Worm (Caenorhabditis elegans) whole organism, late embryonic: Measurements from ENCODE around the gene C34C12.6.

Source experiments
- C08G9.2 ChIP-seq: sonication (generic microtip); optimal IDR thresholded peaks from 2 replicates; lab custom pipeline; 2016; ENCODE audit warnings: mild to moderate bottlenecking, missing genetic modification characterization, moderate library complexity, missing compliant biosample characterization
- C38D4.7 ChIP-seq: fragments of 200-800 bp; sonication (Bioruptor generic); optimal IDR thresholded peaks from 2 replicates; lab custom pipeline; 2018; ENCODE audit warnings: mild to moderate bottlenecking, missing genetic modification characterization, moderate library complexity, missing compliant biosample characterization
- F13H6.1 ChIP-seq: sonication (generic microtip); optimal IDR thresholded peaks from 2 replicates; lab custom pipeline; 2016; ENCODE audit warnings: missing genetic modification characterization, missing compliant biosample characterization
- K09A11.1 ChIP-seq: sonication (generic microtip); optimal IDR thresholded peaks from 2 replicates; lab custom pipeline; 2017; ENCODE audit warnings: antibody characterized with exemption, mild to moderate bottlenecking, missing genetic modification characterization, missing compliant biosample characterization; ENCODE audit not compliant: insufficient read depth
- Y22D7AL.16 ChIP-seq: sonication (generic microtip); optimal IDR thresholded peaks from 2 replicates; lab custom pipeline; 2016; ENCODE audit warnings: missing genetic modification characterization, missing compliant biosample characterization
- ceh-14 ChIP-seq: sonication (generic microtip); optimal IDR thresholded peaks from 2 replicates; lab custom pipeline; 2016; ENCODE audit warnings: missing genotype, missing genetic modification characterization, missing compliant biosample characterization
- ceh-18 ChIP-seq: sonication (generic microtip); optimal IDR thresholded peaks from 2 replicates; lab custom pipeline; 2016; ENCODE audit warnings: missing genetic modification characterization, missing compliant biosample characterization
- ceh-19 ChIP-seq: fragments of 200-800 bp; sonication (Bioruptor generic); optimal IDR thresholded peaks from 2 replicates; lab custom pipeline; 2018; ENCODE audit warnings: mild to moderate bottlenecking, missing genetic modification characterization, missing compliant biosample characterization
- ceh-2 ChIP-seq: sonication (generic microtip); optimal IDR thresholded peaks from 2 replicates; lab custom pipeline; 2016; ENCODE audit warnings: missing genotype, missing genetic modification characterization, missing compliant biosample characterization
- ceh-22 ChIP-seq: sonication (generic microtip); optimal IDR thresholded peaks from 2 replicates; lab custom pipeline; 2017; ENCODE audit warnings: missing biosample characterization, missing genetic modification characterization
- ceh-30 ChIP-seq: fragments of 150-350 bp; optimal IDR thresholded peaks from 2 replicates; lab custom pipeline; 2014; ENCODE audit warnings: missing biosample characterization, missing genetic modification characterization
- ceh-31 ChIP-seq: sonication (generic microtip); optimal IDR thresholded peaks from 2 replicates; lab custom pipeline; 2016; ENCODE audit warnings: missing genetic modification characterization, missing compliant biosample characterization
- ceh-34 ChIP-seq: sonication (generic microtip); optimal IDR thresholded peaks from 2 replicates; lab custom pipeline; 2016; ENCODE audit warnings: mild to moderate bottlenecking, missing genetic modification characterization, missing compliant biosample characterization
- ceh-45 ChIP-seq: fragments of 200-800 bp; sonication (Bioruptor generic); IDR thresholded peaks from 2 replicates; pipeline ENCODE4 v1.3.6; 2022; ENCODE audit warnings: missing genetic modification reagents, missing genetic modification characterization, missing compliant biosample characterization
- ceh-48 ChIP-seq: sonication (generic microtip); optimal IDR thresholded peaks from 2 replicates; lab custom pipeline; 2016; ENCODE audit warnings: missing genetic modification characterization, inconsistent platforms, missing compliant biosample characterization
- ceh-6 ChIP-seq: fragments of 200-800 bp; sonication (Bioruptor generic); optimal IDR thresholded peaks from 2 replicates; lab custom pipeline; 2018; ENCODE audit warnings: mild to moderate bottlenecking, missing genetic modification characterization, missing compliant biosample characterization
- che-1 ChIP-seq: sonication (generic microtip); optimal IDR thresholded peaks from 2 replicates; lab custom pipeline; 2016; ENCODE audit warnings: mild to moderate bottlenecking, missing genetic modification characterization, missing compliant biosample characterization
- dmd-4 ChIP-seq: sonication (generic microtip); optimal IDR thresholded peaks from 2 replicates; lab custom pipeline; 2016; ENCODE audit warnings: borderline replicate concordance, missing genetic modification characterization, missing compliant biosample characterization
- elt-2 ChIP-seq: sonication (generic microtip); optimal IDR thresholded peaks from 2 replicates; lab custom pipeline; 2016; ENCODE audit warnings: missing genetic modification reagents, missing genetic modification characterization, missing compliant biosample characterization
- elt-4 ChIP-seq: sonication (generic microtip); optimal IDR thresholded peaks from 2 replicates; lab custom pipeline; 2016; ENCODE audit warnings: missing genetic modification characterization, missing compliant biosample characterization
- ets-4 ChIP-seq: sonication (generic microtip); optimal IDR thresholded peaks from 2 replicates; lab custom pipeline; 2016; ENCODE audit warnings: missing genetic modification characterization, missing compliant biosample characterization
- eyg-1 ChIP-seq: sonication (generic microtip); optimal IDR thresholded peaks from 2 replicates; lab custom pipeline; 2016; ENCODE audit warnings: missing genotype, missing genetic modification characterization, missing compliant biosample characterization
- fax-1 ChIP-seq: sonication (generic microtip); optimal IDR thresholded peaks from 2 replicates; lab custom pipeline; 2016; ENCODE audit warnings: missing genotype, missing genetic modification characterization, missing compliant biosample characterization
- fkh-6 ChIP-seq: sonication (generic microtip); optimal IDR thresholded peaks from 2 replicates; lab custom pipeline; 2016; ENCODE audit warnings: missing genetic modification characterization, missing compliant biosample characterization
- hlh-30 ChIP-seq: sonication (generic microtip); optimal IDR thresholded peaks from 2 replicates; lab custom pipeline; 2017; ENCODE audit warnings: antibody characterized with exemption, missing genetic modification characterization, missing compliant biosample characterization; ENCODE audit not compliant: insufficient read depth
- hlh-6 ChIP-seq: sonication (generic microtip); optimal IDR thresholded peaks from 2 replicates; lab custom pipeline; 2016; ENCODE audit warnings: missing genotype, missing genetic modification characterization, missing compliant biosample characterization
- hlh-8 ChIP-seq: sonication (generic microtip); optimal IDR thresholded peaks from 2 replicates; lab custom pipeline; 2016; ENCODE audit warnings: missing genotype, missing genetic modification characterization, missing compliant biosample characterization
- lim-6 ChIP-seq: sonication (generic microtip); optimal IDR thresholded peaks from 2 replicates; lab custom pipeline; 2016; ENCODE audit warnings: missing genetic modification characterization, missing compliant biosample characterization
- madf-2 ChIP-seq: sonication (generic microtip); optimal IDR thresholded peaks from 2 replicates; lab custom pipeline; 2017; ENCODE audit warnings: missing genetic modification characterization, missing compliant biosample characterization
- nfya-1 ChIP-seq: sonication (generic microtip); optimal IDR thresholded peaks from 2 replicates; lab custom pipeline; 2017; ENCODE audit warnings: missing genetic modification characterization, mild to moderate bottlenecking, missing compliant biosample characterization, antibody characterized with exemption, moderate library complexity
- nhr-11 ChIP-seq: fragments of 150-350 bp; optimal IDR thresholded peaks from 2 replicates; lab custom pipeline; 2014; ENCODE audit warnings: missing biosample characterization, missing genetic modification characterization
- nhr-232 ChIP-seq: sonication (generic microtip); optimal IDR thresholded peaks from 2 replicates; lab custom pipeline; 2016; ENCODE audit warnings: missing genetic modification characterization, missing compliant biosample characterization
- pat-9 ChIP-seq: fragments of 200-800 bp; sonication (Bioruptor generic); optimal IDR thresholded peaks from 2 replicates; lab custom pipeline; 2018; ENCODE audit warnings: mild to moderate bottlenecking, missing genetic modification characterization, moderate library complexity, missing compliant biosample characterization
- pha-2 ChIP-seq: sonication (generic microtip); optimal IDR thresholded peaks from 2 replicates; lab custom pipeline; 2017; ENCODE audit warnings: mild to moderate bottlenecking, missing genetic modification characterization, missing compliant biosample characterization
- pha-4 ChIP-seq: fragments of 150-350 bp; optimal IDR thresholded peaks from 2 replicates; lab custom pipeline; 2018; ENCODE audit warnings: missing biosample characterization, missing genetic modification reagents, missing genetic modification characterization
- ref-2 ChIP-seq: sonication (generic microtip); optimal IDR thresholded peaks from 2 replicates; lab custom pipeline; 2016; ENCODE audit warnings: missing genetic modification characterization, missing compliant biosample characterization
- rnt-1 ChIP-seq: sonication (generic microtip); optimal IDR thresholded peaks from 2 replicates; lab custom pipeline; 2016; ENCODE audit warnings: missing genetic modification characterization, missing compliant biosample characterization
- sdc-2 ChIP-seq: sonication (generic microtip); optimal IDR thresholded peaks from 2 replicates; lab custom pipeline; 2016; ENCODE audit warnings: missing genotype, missing genetic modification characterization, missing compliant biosample characterization
- sox-2 ChIP-seq: fragments of 200-800 bp; sonication (Bioruptor generic); IDR thresholded peaks from 2 replicates; pipeline ENCODE4 v1.3.6; 2022; ENCODE audit warnings: missing genetic modification reagents, missing genetic modification characterization, missing compliant biosample characterization
- sox-4 ChIP-seq: sonication (generic microtip); optimal IDR thresholded peaks from 2 replicates; lab custom pipeline; 2017; ENCODE audit warnings: mild to moderate bottlenecking, missing genetic modification characterization, inconsistent platforms, missing compliant biosample characterization
- syd-9 ChIP-seq: sonication (generic microtip); optimal IDR thresholded peaks from 2 replicates; lab custom pipeline; 2016; ENCODE audit warnings: mild to moderate bottlenecking, missing genetic modification characterization, moderate library complexity, missing compliant biosample characterization
- tbx-2 ChIP-seq: sonication (generic microtip); optimal IDR thresholded peaks from 2 replicates; lab custom pipeline; 2016; ENCODE audit warnings: missing genetic modification characterization, missing compliant biosample characterization
- ttx-3 ChIP-seq: sonication (generic microtip); optimal IDR thresholded peaks from 2 replicates; lab custom pipeline; 2016; ENCODE audit warnings: missing genetic modification reagents, missing genetic modification characterization, missing compliant biosample characterization
- unc-42 ChIP-seq: sonication (generic microtip); optimal IDR thresholded peaks from 2 replicates; lab custom pipeline; 2016; ENCODE audit warnings: missing genotype, missing genetic modification characterization, missing compliant biosample characterization
- unc-55 ChIP-seq: sonication (generic microtip); optimal IDR thresholded peaks from 2 replicates; lab custom pipeline; 2017; ENCODE audit warnings: missing biosample characterization, missing genetic modification reagents, missing genetic modification characterization

The C34C12.6 gene

DNA sequence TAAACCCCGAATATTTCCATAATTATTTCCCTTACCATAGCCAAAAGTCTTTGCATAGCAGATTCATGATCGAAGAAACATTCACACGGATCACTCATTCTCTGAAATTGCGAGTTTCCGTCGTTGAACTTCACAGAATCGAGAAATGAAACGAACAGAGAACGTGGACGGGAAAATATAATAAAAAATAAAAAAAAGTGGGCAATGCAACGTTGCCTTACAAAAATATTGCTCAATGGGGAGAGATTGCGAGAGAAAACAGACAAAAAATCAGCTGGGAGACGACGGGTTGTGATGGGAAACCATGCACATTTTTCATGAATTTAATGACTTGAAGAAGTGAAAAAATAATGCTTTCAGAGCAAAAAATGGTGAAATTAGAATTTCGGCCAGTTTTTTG lies 12.7 kb upstream of the C34C12.6 start, which contains the start of gene smim-14:
Gene smim-14 (minus strand): TSS at position 101 of the 400 bp plus-strand sequence.
- TF ChIP-seq pha-4 = no peak
- no peak for TF ChIP-seq ttx-3 (tag; lab: Kevin White, UChicago)
- TF ChIP-seq syd-9 (tag; lab: Kevin White, UChicago) = no peak
- no peak for TF ChIP-seq eyg-1 (tag; lab: Kevin White, UChicago)
- no peak for TF ChIP-seq ceh-30 (tag; lab: Kevin White, UChicago)
- TF ChIP-seq dmd-4 = no peak

DNA sequence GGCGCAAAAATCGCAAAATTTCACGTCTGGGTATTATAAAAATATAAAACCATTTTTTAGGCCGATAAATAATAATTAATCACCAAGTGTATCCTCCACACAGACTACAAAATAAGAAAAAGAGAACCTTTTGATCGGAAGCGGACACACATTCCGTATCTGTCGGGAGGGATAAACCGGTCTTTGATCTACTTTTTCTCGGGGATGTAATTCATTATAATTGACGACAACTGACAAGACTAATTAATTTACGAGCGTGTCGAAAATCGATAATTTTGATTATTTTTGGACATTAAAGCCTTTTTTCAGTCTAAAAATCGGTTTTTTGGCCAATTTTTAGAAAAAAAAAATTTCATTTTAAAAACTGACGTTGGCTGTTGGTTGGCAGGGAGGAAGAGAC lies 12.0 kb upstream of the C34C12.6 start:
- TF ChIP-seq lim-6 (tag; lab: Kevin White, UChicago) = no peak
- no peak for TF ChIP-seq unc-42 (tag; lab: Kevin White, UChicago)
- peak; percentile 80 for TF ChIP-seq unc-55 (GFP tag; lab: Kevin White, UChicago)
- no peak for TF ChIP-seq syd-9 (tag; lab: Kevin White, UChicago)
- no peak for TF ChIP-seq ceh-48 (tag; lab: Kevin White, UChicago)
- TF ChIP-seq, all 69 proteins: peak for 1

DNA sequence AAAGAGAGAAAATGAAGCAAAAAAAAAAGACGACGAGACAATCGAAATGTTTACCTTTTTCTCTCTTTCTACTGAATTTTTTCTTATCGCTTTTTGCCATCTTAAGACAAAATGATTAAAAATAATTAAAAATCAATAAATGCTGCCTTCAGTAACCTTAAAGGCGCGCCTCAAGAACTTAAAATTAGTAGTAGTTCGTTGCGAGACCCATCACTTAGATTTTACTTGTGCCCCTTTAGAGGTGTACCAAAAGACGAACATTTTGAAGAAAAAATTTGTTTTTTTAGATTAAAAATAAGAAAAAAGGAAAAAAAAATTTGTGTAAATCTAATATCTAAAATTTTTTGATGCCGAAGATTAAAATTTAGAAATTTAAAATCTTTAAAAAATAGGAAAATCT lies 11.4 kb upstream of the C34C12.6 start:
- TF ChIP-seq nfya-1 (tag; lab: Kevin White, UChicago) (no peak), che-1 (tag; lab: Kevin White, UChicago) (no peak), nhr-11 (no peak), nhr-232 (tag; lab: Kevin White, UChicago) (no peak), hlh-6 (tag; lab: Kevin White, UChicago) (no peak)

DNA sequence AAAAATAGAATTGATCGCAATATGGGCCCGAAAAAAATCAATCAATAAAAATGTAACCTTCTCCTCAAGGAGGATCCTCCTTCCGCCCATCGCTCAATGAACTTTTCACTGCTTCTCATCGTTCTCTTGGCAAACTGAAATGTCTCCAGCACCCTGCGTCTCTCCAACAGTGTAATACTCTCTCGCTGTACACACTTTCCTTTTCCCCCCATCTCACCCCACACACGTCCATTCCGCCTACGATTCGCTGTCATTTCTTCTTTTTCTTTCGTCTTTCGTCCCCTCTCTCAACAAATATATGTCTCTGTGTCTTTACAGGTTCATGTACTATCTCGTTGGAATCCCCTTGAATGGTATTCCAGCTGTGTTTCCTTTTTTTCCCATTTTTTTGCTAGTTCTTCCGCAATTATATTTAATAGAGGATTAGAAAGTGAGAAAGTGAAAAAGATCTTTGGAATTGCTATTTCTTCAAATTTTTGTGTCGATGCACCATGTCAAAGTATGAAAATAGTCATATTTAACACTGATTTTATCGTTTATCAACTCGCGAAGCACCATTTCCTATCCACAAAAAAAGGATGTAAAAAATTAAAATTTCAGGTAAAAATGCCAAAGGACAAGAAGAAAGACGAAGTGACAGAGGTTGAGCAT lies 10.9 kb upstream of the C34C12.6 start, which contains the start of gene rsu-1:
Gene rsu-1 (plus strand): TSS at position 601 of the 651 bp plus-strand sequence.
- TF ChIP-seq eyg-1 (tag; lab: Kevin White, UChicago) = no peak
- peak; percentile 25 for TF ChIP-seq C08G9.2 (tag; lab: Kevin White, UChicago)
- TF ChIP-seq Y22D7AL.16 (tag; lab: Kevin White, UChicago) = no peak
- no peak for TF ChIP-seq ceh-45 (GFP tag; lab: Robert Waterston, UW)
- no peak for TF ChIP-seq sox-2 (GFP tag; lab: Robert Waterston, UW)
- no peak for TF ChIP-seq ceh-19 (GFP tag; lab: Kevin White, UChicago)
- TF ChIP-seq hlh-8 (tag; lab: Kevin White, UChicago) = no peak
- no peak for TF ChIP-seq ets-4 (tag; lab: Kevin White, UChicago)
- TF ChIP-seq sox-4 (tag; lab: Kevin White, UChicago) = no peak
- peak; percentile 7 for TF ChIP-seq elt-2 (tag; lab: Kevin White, UChicago)
- peak; percentile 56 for TF ChIP-seq ceh-34 (tag; lab: Kevin White, UChicago)
- peak; percentile 64 for TF ChIP-seq ceh-31 (tag; lab: Kevin White, UChicago)
- TF ChIP-seq ceh-14 (tag; lab: Kevin White, UChicago) = no peak
- TF ChIP-seq ceh-18 (tag; lab: Kevin White, UChicago) = peak; percentile 64
- TF ChIP-seq ref-2 = peak; percentile 71
- no peak for TF ChIP-seq pha-4
- TF ChIP-seq hlh-30 (tag; lab: Kevin White, UChicago) = no peak
- TF ChIP-seq K09A11.1 (tag; lab: Kevin White, UChicago) = no peak
- peak; percentile 78 for TF ChIP-seq unc-55 (GFP tag; lab: Kevin White, UChicago)
- no peak for TF ChIP-seq C38D4.7 (GFP tag; lab: Kevin White, UChicago)
- TF ChIP-seq elt-4 (tag; lab: Kevin White, UChicago) = no peak
- peak; percentile 82 for TF ChIP-seq nfya-1 (tag; lab: Kevin White, UChicago)
- no peak for TF ChIP-seq ceh-6
- TF ChIP-seq ceh-2 (tag; lab: Kevin White, UChicago) = peak; percentile 47
- no peak for TF ChIP-seq pha-2
- TF ChIP-seq ceh-22 = no peak
- no peak for TF ChIP-seq lim-6 (tag; lab: Kevin White, UChicago)
- TF ChIP-seq nhr-11 = no peak
- TF ChIP-seq sdc-2 (tag; lab: Kevin White, UChicago) = peak; percentile 48
- TF ChIP-seq unc-42 (tag; lab: Kevin White, UChicago) = peak; percentile 16
- peak; percentile 43 for TF ChIP-seq rnt-1
- TF ChIP-seq madf-2 (tag; lab: Kevin White, UChicago) = no peak
- TF ChIP-seq F13H6.1 = peak; percentile 41
- TF ChIP-seq fkh-6 (tag; lab: Kevin White, UChicago) = no peak
- peak; percentile 74 for TF ChIP-seq tbx-2 (tag; lab: Kevin White, UChicago)
- TF ChIP-seq pat-9 = peak; percentile 44
- no peak for TF ChIP-seq fax-1 (tag; lab: Kevin White, UChicago)
